Fruit fly (Drosophila melanogaster) whole organism, adult: ENCODE data around the gene ara.

Experiments used
- CG11617 ChIP-seq: fragments of 200-800 bp; sonication (Bioruptor generic); optimal IDR thresholded peaks from 2 replicates; lab custom pipeline; 2017; ENCODE audit warnings: mild to moderate bottlenecking, missing biosample characterization, missing genetic modification reagents, missing genetic modification characterization
- CG14711 ChIP-seq: fragments of 200-800 bp; sonication (Bioruptor generic); optimal IDR thresholded peaks from 2 replicates; lab custom pipeline; 2018; ENCODE audit warnings: missing biosample characterization, mild to moderate bottlenecking, missing genetic modification characterization, moderate library complexity
- CG1620 ChIP-seq: fragments of 200-800 bp; sonication (Bioruptor generic); optimal IDR thresholded peaks from 2 replicates; lab custom pipeline; 2016; ENCODE audit warnings: missing biosample characterization, missing genetic modification characterization
- CG5204 ChIP-seq: fragments of 200-800 bp; sonication (Bioruptor generic); optimal IDR thresholded peaks from 2 replicates; lab custom pipeline; 2016; ENCODE audit warnings: missing biosample characterization, missing genetic modification characterization
- CG7045 ChIP-seq: fragments of 200-800 bp; sonication (Bioruptor generic); optimal IDR thresholded peaks from 2 replicates; lab custom pipeline; 2017; ENCODE audit warnings: missing biosample characterization, mild to moderate bottlenecking, missing genetic modification characterization
- Clk ChIP-seq: fragments of 200-800 bp; sonication (Bioruptor generic); optimal IDR thresholded peaks from 2 replicates; lab custom pipeline; 2017; ENCODE audit warnings: missing biosample characterization, missing genetic modification characterization
- Crg-1 ChIP-seq: fragments of 200-800 bp; sonication (Bioruptor generic); optimal IDR thresholded peaks from 2 replicates; lab custom pipeline; 2016; ENCODE audit warnings: missing biosample characterization, missing genetic modification characterization
- Hr96 ChIP-seq: fragments of 200-800 bp; sonication (Bioruptor generic); optimal IDR thresholded peaks from 2 replicates; lab custom pipeline; 2016; ENCODE audit warnings: missing biosample characterization, missing genetic modification characterization
- Mnt ChIP-seq: fragments of 200-800 bp; sonication (Bioruptor generic); optimal IDR thresholded peaks from 2 replicates; lab custom pipeline; 2016; ENCODE audit warnings: missing biosample characterization, mild to moderate bottlenecking, missing genetic modification characterization
- bab1 ChIP-seq: fragments of 200-800 bp; sonication (Bioruptor generic); optimal IDR thresholded peaks from 3 replicates; lab custom pipeline; 2019; ENCODE audit warnings: missing biosample characterization, mild to moderate bottlenecking, missing genetic modification characterization, moderate library complexity
- cnc ChIP-seq, 2 experiments: fragments of >200 bp; optimal IDR thresholded peaks; 2 replicates each; lab custom pipeline; 2017
- kay ChIP-seq: fragments of 200-800 bp; sonication (Bioruptor generic); peaks from one replicate; lab custom pipeline; 2016; ENCODE audit warnings: missing biosample characterization, missing genetic modification characterization, borderline replicate concordance
- tj ChIP-seq: fragments of 200-800 bp; sonication (Bioruptor generic); optimal IDR thresholded peaks from 3 replicates; lab custom pipeline; 2017; ENCODE audit warnings: missing biosample characterization, mild to moderate bottlenecking, missing genetic modification characterization, moderate library complexity
- toe ChIP-seq: fragments of 200-800 bp; sonication (Bioruptor generic); optimal IDR thresholded peaks from 2 replicates; lab custom pipeline; 2016; ENCODE audit warnings: missing biosample characterization, missing genetic modification characterization

DNA sequence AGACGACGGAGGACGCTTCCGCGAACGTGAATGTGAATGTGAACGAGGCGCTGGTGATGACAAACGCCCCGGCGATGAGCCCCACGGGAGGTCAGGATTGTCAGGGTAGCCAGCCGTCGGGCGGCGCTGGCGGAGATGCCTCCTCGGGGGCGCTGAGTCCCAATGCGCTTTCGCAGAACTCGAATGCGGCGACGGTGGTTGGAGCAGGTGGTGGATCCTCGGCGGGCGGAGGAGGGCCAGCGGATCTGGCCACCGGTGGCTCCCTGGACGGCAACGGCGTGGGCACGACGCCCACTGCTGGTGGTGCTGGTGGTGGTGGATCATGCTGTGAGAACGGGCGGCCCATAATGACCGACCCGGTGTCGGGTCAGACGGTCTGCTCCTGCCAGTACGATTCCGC lies 5.3 kb downstream of the ara start:
- no peak for TF ChIP-seq bab1 (GFP tag; lab: Kevin White, UChicago)
- TF ChIP-seq CG1620 (GFP tag; lab: Kevin White, UChicago): no peak
- no peak for TF ChIP-seq CG14711 (tag; lab: Kevin White, UChicago)
- no peak for TF ChIP-seq toe (GFP tag; lab: Kevin White, UChicago)
- no peak for TF ChIP-seq Mnt (GFP tag; lab: Kevin White, UChicago)
- TF ChIP-seq CG7045 (GFP tag; lab: Kevin White, UChicago): no peak
- TF ChIP-seq kay (GFP tag; lab: Kevin White, UChicago): no peak
- TF ChIP-seq Hr96 (GFP tag; lab: Kevin White, UChicago): no peak
- no peak for TF ChIP-seq CG11617 (GFP tag; lab: Kevin White, UChicago)
- no peak for TF ChIP-seq Crg-1 (GFP tag; lab: Kevin White, UChicago)
- TF ChIP-seq Clk (GFP tag; lab: Kevin White, UChicago): no peak
- TF ChIP-seq CG5204 (GFP tag; lab: Kevin White, UChicago): no peak
- no peak for TF ChIP-seq tj
- TF ChIP-seq cnc (optimal IDR thresholded peaks at IDR 0.05; lab: Kevin White, UChicago): no peak
